Fruit fly (Drosophila melanogaster) whole organism, pupa: ENCODE results near the gene eIF4E6.

Experiments used
- CG10348 ChIP-seq: fragments of 200-800 bp; sonication (Bioruptor generic); IDR thresholded peaks from 2 replicates; pipeline ENCODE4 v1.3.6; 2022; ENCODE audit warnings: missing biosample characterization, missing genetic modification characterization
- CG12605 ChIP-seq: fragments of 200-800 bp; sonication (Bioruptor generic); IDR thresholded peaks from 2 replicates; pipeline ENCODE4 v1.3.6; 2022; ENCODE audit warnings: missing biosample characterization, missing genetic modification characterization
- CG14655 ChIP-seq: fragments of 200-800 bp; sonication (Bioruptor generic); optimal IDR thresholded peaks from 3 replicates; lab custom pipeline; 2017; ENCODE audit warnings: mild to moderate bottlenecking, missing biosample characterization, missing genetic modification reagents, missing genetic modification characterization
- CG17806 ChIP-seq: fragments of 200-800 bp; sonication (Bioruptor generic); optimal IDR thresholded peaks from 2 replicates; lab custom pipeline; 2018; ENCODE audit warnings: missing biosample characterization, mild to moderate bottlenecking, missing genetic modification characterization, moderate library complexity
- CG34367 ChIP-seq: fragments of 200-800 bp; sonication (Bioruptor generic); optimal IDR thresholded peaks from 2 replicates; lab custom pipeline; 2018; ENCODE audit warnings: missing biosample characterization, mild to moderate bottlenecking, missing genetic modification characterization
- CG4496 ChIP-seq: fragments of 200-800 bp; sonication (Bioruptor generic); IDR thresholded peaks from 3 replicates; pipeline ENCODE4 v1.3.6; 2022; ENCODE audit warnings: missing biosample characterization, missing genetic modification characterization
- CG8159 ChIP-seq: fragments of 200-800 bp; sonication (Bioruptor generic); optimal IDR thresholded peaks from 3 replicates; lab custom pipeline; 2018; ENCODE audit warnings: missing biosample characterization, mild to moderate bottlenecking, missing genetic modification characterization, moderate library complexity
- D1 ChIP-seq: fragments of 200-800 bp; sonication (Bioruptor generic); optimal IDR thresholded peaks from 2 replicates; lab custom pipeline; 2018; ENCODE audit warnings: missing biosample characterization, mild to moderate bottlenecking, missing genetic modification characterization, moderate library complexity
- EcR ChIP-seq: fragments of 200-800 bp; sonication (Bioruptor generic); optimal IDR thresholded peaks from 3 replicates; lab custom pipeline; 2019; ENCODE audit warnings: missing biosample characterization, missing genetic modification characterization, mild to moderate bottlenecking, moderate library complexity, missing genetic modification reagents
- Pif1B ChIP-seq: fragments of 200-800 bp; sonication (Bioruptor generic); optimal IDR thresholded peaks from 3 replicates; lab custom pipeline; 2016; ENCODE audit warnings: missing biosample characterization, missing genetic modification characterization
- fd96Ca ChIP-seq: fragments of 200-800 bp; sonication (Bioruptor generic); IDR thresholded peaks from 3 replicates; pipeline ENCODE4 v1.3.6; 2022; ENCODE audit warnings: missing biosample characterization, missing genetic modification characterization
- rn ChIP-seq: fragments of 200-800 bp; sonication (Bioruptor generic); IDR thresholded peaks from 2 replicates; pipeline ENCODE4 v1.3.6; 2022; ENCODE audit warnings: missing biosample characterization, missing genetic modification characterization

dm6 chr3R:29027122-29027521, at the start of gene eIF4E6, which contains the start of gene CG1951:
- TF ChIP-seq Pif1B (GFP tag; lab: Kevin White, UChicago) (no peak), CG34367 (no peak), CG10348 (GFP tag; lab: Robert Waterston, UW) (no peak), CG12605 (no peak), CG17806 (tag; lab: Kevin White, UChicago) (no peak), D1 (tag; lab: Kevin White, UChicago) (no peak), EcR (no peak), CG4496 (GFP tag; lab: Robert Waterston, UW) (no peak), fd96Ca (no peak), CG14655 (GFP tag; lab: Kevin White, UChicago) (no peak), CG8159 (tag; lab: Kevin White, UChicago) (no peak), rn (GFP tag; lab: Robert Waterston, UW) (no peak)
